Fruit fly (Drosophila melanogaster): ENCODE results near the gene pbl.

Gene pbl

dm6 chr3L:7852252-7852885 lies 59.4 kb downstream of the pbl start:
- TF ChIP-seq psq (GFP tag; optimal IDR thresholded peaks at IDR 0.05) = no peak
- TF ChIP-seq Sp1 (GFP tag; optimal IDR thresholded peaks at IDR 0.05) = no peak
- no peak for TF ChIP-seq Dif (GFP tag; optimal IDR thresholded peaks at IDR 0.05; ENCODE audit: partially characterized antibody)

- TF ChIP-seq jim (GFP tag; optimal IDR thresholded peaks at IDR 0.05) (no peak), CrebA (GFP tag; optimal IDR thresholded peaks at IDR 0.05; ENCODE audit: borderline replicate concordance) (no peak), foxo (GFP tag; optimal IDR thresholded peaks at IDR 0.05) (peak in 1 of 2 experiments; percentile 77), lola (GFP tag; optimal IDR thresholded peaks at IDR 0.05) (no peak), Dif (GFP tag; optimal IDR thresholded peaks at IDR 0.05; ENCODE audit: partially characterized antibody) (no peak), Vsx2 (GFP tag; optimal IDR thresholded peaks at IDR 0.05; ENCODE audit: partially characterized antibody) (no peak), usp (GFP tag; optimal IDR thresholded peaks at IDR 0.05) (no peak), GATAd (GFP tag; optimal IDR thresholded peaks at IDR 0.05) (no peak), Jra (GFP tag; optimal IDR thresholded peaks at IDR 0.05) (no peak), CG9705 (GFP tag; optimal IDR thresholded peaks at IDR 0.05) (no peak), dl (GFP tag; optimal IDR thresholded peaks at IDR 0.05; ENCODE audit: insufficient read depth in 1 of 2, partially characterized antibody in 2 of 2) (no peak), Dfd (GFP tag; optimal IDR thresholded peaks at IDR 0.05) (no peak), Rel (GFP tag; optimal IDR thresholded peaks at IDR 0.05) (no peak), Rel (tag; optimal IDR thresholded peaks at IDR 0.05) (no peak), tai (GFP tag; optimal IDR thresholded peaks at IDR 0.05) (peak; percentile 58), Mio (GFP tag; optimal IDR thresholded peaks at IDR 0.05) (no peak), ey (GFP tag; optimal IDR thresholded peaks at IDR 0.05) (peak; percentile 73), sv (GFP tag; optimal IDR thresholded peaks at IDR 0.05) (peak; percentile 69), N (GFP tag; optimal IDR thresholded peaks at IDR 0.05) (no peak), pan (optimal IDR thresholded peaks at IDR 0.05) (no peak), woc (GFP tag; optimal IDR thresholded peaks at IDR 0.05) (peak; percentile 22), Hr83 (GFP tag; optimal IDR thresholded peaks at IDR 0.05; ENCODE audit: poor library complexity, severe bottlenecking) (no peak), h (GFP tag; optimal IDR thresholded peaks at IDR 0.05) (peak; percentile 80), Hnf4 (GFP tag; optimal IDR thresholded peaks at IDR 0.05) (peak; percentile 48), dmrt93B (GFP tag; optimal IDR thresholded peaks at IDR 0.05) (peak; percentile 3), psq (GFP tag; optimal IDR thresholded peaks at IDR 0.05) (peak; percentile 54), HLH106 (tag; optimal IDR thresholded peaks at IDR 0.05) (peak; percentile 22), br (GFP tag; optimal IDR thresholded peaks at IDR 0.05) (peak; percentile 54), rgr (GFP tag; optimal IDR thresholded peaks at IDR 0.05) (peak; percentile 73), CG32264 (GFP tag; optimal IDR thresholded peaks at IDR 0.05) (no peak), sage (GFP tag; optimal IDR thresholded peaks at IDR 0.05) (no peak), Hr78 (GFP tag; optimal IDR thresholded peaks at IDR 0.05) (no peak), Abd-B (GFP tag; optimal IDR thresholded peaks at IDR 0.05) (no peak), Sp1 (GFP tag; optimal IDR thresholded peaks at IDR 0.05) (peak; percentile 7), OdsH (GFP tag; optimal IDR thresholded peaks at IDR 0.05) (peak; percentile 67), brk (GFP tag; optimal IDR thresholded peaks at IDR 0.05) (no peak), Myc (optimal IDR thresholded peaks at IDR 0.05) (no peak), fru (GFP tag; optimal IDR thresholded peaks at IDR 0.05) (peak; percentile 86), dsf (GFP tag; optimal IDR thresholded peaks at IDR 0.05; ENCODE audit: borderline replicate concordance) (no peak)
Measured at dm6 chr3L:7850771-7851358, 60.9 kb downstream of the pbl start.

- TF ChIP-seq ey (GFP tag; optimal IDR thresholded peaks at IDR 0.05) (no peak), Dif (GFP tag; optimal IDR thresholded peaks at IDR 0.05; ENCODE audit: partially characterized antibody) (no peak), sage (GFP tag; optimal IDR thresholded peaks at IDR 0.05) (no peak), Jra (GFP tag; optimal IDR thresholded peaks at IDR 0.05) (no peak), Abd-B (GFP tag; optimal IDR thresholded peaks at IDR 0.05) (no peak), N (GFP tag; optimal IDR thresholded peaks at IDR 0.05) (no peak), psq (GFP tag; optimal IDR thresholded peaks at IDR 0.05) (no peak), Mio (GFP tag; optimal IDR thresholded peaks at IDR 0.05) (no peak), br (GFP tag; optimal IDR thresholded peaks at IDR 0.05) (no peak), jim (GFP tag; optimal IDR thresholded peaks at IDR 0.05) (no peak), Rel (GFP tag; optimal IDR thresholded peaks at IDR 0.05) (no peak), Rel (tag; optimal IDR thresholded peaks at IDR 0.05) (no peak), h (GFP tag; optimal IDR thresholded peaks at IDR 0.05) (no peak), Myc (optimal IDR thresholded peaks at IDR 0.05) (no peak), sv (GFP tag; optimal IDR thresholded peaks at IDR 0.05) (no peak), dmrt93B (GFP tag; optimal IDR thresholded peaks at IDR 0.05) (no peak)
Measured at dm6 chr3L:7848617-7849016, 63.1 kb downstream of the pbl start.

All from whole organism, wandering third instar larva.